Worm (Caenorhabditis elegans): ENCODE results near the gene marb-1.
A peak's percentile ranks its signal among the peaks of the same experiment; 100 is the strongest.
"Not testable (repeated sequence)": the region's sequence is repeated elsewhere in the genome, so short reads cannot be mapped to it uniquely, and the experiment has no call there.

marb-1 gene

DNA sequence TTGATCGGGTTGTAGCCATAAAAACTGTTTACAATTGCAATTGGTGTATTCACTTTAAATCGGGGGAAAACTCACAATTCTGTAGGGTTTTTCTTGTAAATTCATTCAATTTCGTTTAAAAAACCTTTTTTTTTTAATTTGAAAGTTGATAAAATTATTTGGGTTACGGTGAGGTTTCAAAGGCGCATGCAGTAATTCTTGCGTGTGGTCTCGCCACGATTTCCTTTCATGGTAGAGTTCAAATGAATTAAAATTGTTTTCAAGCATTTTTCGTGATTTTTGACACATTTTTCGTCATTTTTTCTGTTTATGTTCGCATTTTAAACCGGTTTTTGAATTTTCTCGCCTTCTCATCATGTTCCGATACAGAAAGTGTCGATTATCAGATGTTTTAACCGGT is 14.1 kb downstream of the marb-1 start:
- TF ChIP-seq nhr-12 (tag; optimal IDR thresholded peaks at IDR 0.05) = no peak
- no peak for TF ChIP-seq ztf-11 (tag; optimal IDR thresholded peaks at IDR 0.05)
- TF ChIP-seq sem-2 (GFP tag; optimal IDR thresholded peaks at IDR 0.05) = no peak
- TF ChIP-seq ham-2 (GFP tag; optimal IDR thresholded peaks at IDR 0.05) = no peak
- TF ChIP-seq cnd-1 (tag; optimal IDR thresholded peaks at IDR 0.05) = no peak
- no peak for TF ChIP-seq lin-32 (GFP tag; optimal IDR thresholded peaks at IDR 0.05)

DNA sequence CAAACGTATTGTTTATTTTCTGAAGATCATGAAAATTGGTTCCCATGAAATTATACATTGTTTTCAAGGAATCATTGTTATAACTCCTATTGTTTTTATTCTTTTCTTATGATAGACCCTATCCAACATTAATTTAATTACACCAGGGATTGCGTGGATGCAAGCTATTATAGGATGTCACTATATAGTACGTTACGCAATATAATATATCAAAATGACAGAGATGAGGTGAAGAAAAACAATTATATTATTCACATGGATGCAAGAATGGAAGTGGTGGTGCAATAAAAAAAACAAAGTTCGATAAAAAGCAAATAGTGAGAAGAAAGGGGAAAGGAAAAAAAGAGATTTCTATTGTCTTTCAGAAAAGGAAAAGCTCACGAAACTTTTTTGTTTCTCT is 15.5 kb downstream of the marb-1 start:
- TF ChIP-seq ceh-43 (GFP tag; optimal IDR thresholded peaks at IDR 0.05) = peak; percentile 18
- TF ChIP-seq zip-8 (tag; optimal IDR thresholded peaks at IDR 0.05) = peak; percentile 93
- TF ChIP-seq nhr-2 (tag; optimal IDR thresholded peaks at IDR 0.05) = peak; percentile 69
- no peak for TF ChIP-seq drap-1 (GFP tag; optimal IDR thresholded peaks at IDR 0.05)

DNA sequence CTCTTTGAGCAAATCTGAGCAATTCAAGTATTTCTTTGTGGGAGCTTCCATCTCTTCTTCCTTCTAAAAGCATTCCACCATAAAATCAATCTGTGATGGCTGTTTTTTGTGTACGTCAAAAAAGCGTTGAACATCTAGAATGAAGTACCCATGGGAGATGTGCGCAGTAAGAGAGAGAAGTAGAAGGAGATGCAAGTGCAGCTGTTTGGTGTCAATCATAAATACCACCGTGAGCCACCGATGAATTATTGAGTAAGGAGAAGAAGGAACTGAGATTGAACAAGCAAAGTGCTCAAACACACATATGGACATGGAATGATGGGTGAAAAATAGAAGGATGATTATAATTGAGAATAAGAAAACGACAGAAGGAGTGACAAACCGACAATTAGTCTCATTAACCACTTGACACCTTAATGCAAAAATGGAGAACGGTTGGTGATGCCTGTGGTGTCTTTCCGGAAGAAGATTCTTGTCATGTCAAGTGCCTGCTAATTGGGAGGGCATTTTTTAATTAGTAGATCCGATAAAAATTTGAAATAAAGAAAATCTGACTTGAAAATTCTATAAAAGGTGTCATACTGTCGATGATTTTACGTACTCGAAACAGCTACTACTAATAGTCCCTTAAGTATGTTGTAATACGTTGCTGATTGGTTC is 16.6 kb downstream of the marb-1 start:
- peak; percentile 61 for TF ChIP-seq nhr-2 (tag; optimal IDR thresholded peaks at IDR 0.05)
- peak; percentile 82 for TF ChIP-seq unc-62 (GFP tag; optimal IDR thresholded peaks at IDR 0.05)
- TF ChIP-seq elt-1 (tag; optimal IDR thresholded peaks at IDR 0.05; ENCODE audit: borderline replicate concordance, insufficient read depth) = no peak
- TF ChIP-seq lin-13 (tag; optimal IDR thresholded peaks at IDR 0.05) = no peak
- no peak for TF ChIP-seq lsy-2 (tag; optimal IDR thresholded peaks at IDR 0.05)
- no peak for TF ChIP-seq mep-1 (tag; optimal IDR thresholded peaks at IDR 0.05)
- TF ChIP-seq bed-3 (GFP tag; optimal IDR thresholded peaks at IDR 0.05) = no peak
- no peak for TF ChIP-seq blmp-1 (tag; optimal IDR thresholded peaks at IDR 0.05)
- no peak for TF ChIP-seq sem-2 (GFP tag; optimal IDR thresholded peaks at IDR 0.05)
- peak; percentile 86 for TF ChIP-seq hlh-1 (tag; optimal IDR thresholded peaks at IDR 0.05)
- TF ChIP-seq elt-3 (tag; optimal IDR thresholded peaks at IDR 0.05) = no peak
- TF ChIP-seq ces-1 (GFP tag; optimal IDR thresholded peaks at IDR 0.05) = peak; percentile 40

DNA sequence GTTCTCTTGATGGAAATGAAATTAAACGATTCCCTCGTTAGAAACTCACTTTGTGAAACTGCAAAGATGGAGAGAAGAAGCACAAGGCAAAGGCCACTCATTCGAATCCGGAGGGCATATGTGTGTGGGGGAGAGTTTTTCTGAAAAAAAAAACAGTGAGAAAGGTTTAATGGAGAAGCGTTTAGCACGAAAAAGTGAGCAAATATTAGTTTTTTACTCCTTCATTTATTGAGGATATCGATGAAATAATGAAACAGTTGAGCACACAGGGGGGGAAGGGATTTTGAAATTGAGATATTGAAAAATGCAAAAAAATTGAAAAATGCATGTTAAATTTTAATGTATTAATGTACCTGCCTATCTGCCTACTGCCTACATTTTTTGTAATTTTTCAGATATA is 30.6 kb downstream of the marb-1 start, which contains the start of gene nlr-1:
TSS of gene nlr-1 (minus strand) at position 101 of the 400 bp plus-strand sequence.
- not testable (repeated sequence) for TF ChIP-seq elt-3, blmp-1, M03D4.4 (tag; optimal IDR thresholded peaks at IDR 0.05)

ce11 chrIV:12167944-12168343 is 40.9 kb downstream of the marb-1 start, which contains the start of gene F20B10.3:
TSS of gene F20B10.3 (plus strand) at chrIV:12168244.
- TF ChIP-seq nhr-12 (tag; optimal IDR thresholded peaks at IDR 0.05) (no peak), snpc-4 (tag; optimal IDR thresholded peaks at IDR 0.05) (no peak), unc-120 (tag; optimal IDR thresholded peaks at IDR 0.05; ENCODE audit: poor library complexity, severe bottlenecking) (no peak), elt-1 (tag; optimal IDR thresholded peaks at IDR 0.05; ENCODE audit: borderline replicate concordance, insufficient read depth) (no peak), sem-2 (GFP tag; optimal IDR thresholded peaks at IDR 0.05) (no peak), bed-3 (GFP tag; optimal IDR thresholded peaks at IDR 0.05) (no peak), ces-1 (GFP tag; optimal IDR thresholded peaks at IDR 0.05) (no peak), nhr-28 (tag; optimal IDR thresholded peaks at IDR 0.05) (no peak), mls-2 (tag; optimal IDR thresholded peaks at IDR 0.05) (no peak), ceh-39 (tag; optimal IDR thresholded peaks at IDR 0.05) (no peak)

ce11 chrIV:12165432-12166078 is 43.3 kb downstream of the marb-1 start:
- TF ChIP-seq nhr-28 (tag; optimal IDR thresholded peaks at IDR 0.05) (no peak), hlh-1 (tag; optimal IDR thresholded peaks at IDR 0.05) (no peak), lin-32 (GFP tag; optimal IDR thresholded peaks at IDR 0.05) (no peak), ham-2 (GFP tag; optimal IDR thresholded peaks at IDR 0.05) (no peak), nhr-12 (tag; optimal IDR thresholded peaks at IDR 0.05) (no peak), tbx-8 (GFP tag; optimal IDR thresholded peaks at IDR 0.05) (no peak), sptf-1 (tag; optimal IDR thresholded peaks at IDR 0.05) (no peak), unc-39 (tag; optimal IDR thresholded peaks at IDR 0.05) (no peak)

Measured in whole organism, mixed stage, embryonic.